Fruit fly (Drosophila melanogaster) whole organism, prepupa: ENCODE data around the gene Cyp4ac3.

Source experiments
- Blimp-1 ChIP-seq: fragments of 200-800 bp; sonication (Bioruptor generic); optimal IDR thresholded peaks from 3 replicates; lab custom pipeline; 2017; ENCODE audit warnings: missing biosample characterization, missing genetic modification characterization, mild to moderate bottlenecking, moderate library complexity, missing genetic modification reagents
- CG10631 ChIP-seq: fragments of 200-800 bp; sonication (Bioruptor generic); optimal IDR thresholded peaks from 2 replicates; lab custom pipeline; 2016; ENCODE audit warnings: missing biosample characterization, missing genetic modification characterization
- CG10669 ChIP-seq: fragments of 200-800 bp; sonication (Bioruptor generic); optimal IDR thresholded peaks from 3 replicates; lab custom pipeline; 2018; ENCODE audit warnings: missing biosample characterization, mild to moderate bottlenecking, missing genetic modification characterization, moderate library complexity
- CG11762 ChIP-seq: fragments of 200-800 bp; sonication (Bioruptor generic); optimal IDR thresholded peaks from 3 replicates; lab custom pipeline; 2016; ENCODE audit warnings: missing biosample characterization, missing genetic modification characterization; ENCODE audit not compliant: insufficient read depth
- CG11902 ChIP-seq: fragments of 200-800 bp; sonication (Bioruptor generic); optimal IDR thresholded peaks from 3 replicates; lab custom pipeline; 2016; ENCODE audit warnings: missing biosample characterization, missing genetic modification characterization
- CG1621 ChIP-seq: fragments of 200-800 bp; sonication (Bioruptor generic); optimal IDR thresholded peaks from 3 replicates; lab custom pipeline; 2018; ENCODE audit warnings: missing biosample characterization, mild to moderate bottlenecking, missing genetic modification characterization
- CG16779 ChIP-seq: fragments of 200-800 bp; sonication (Bioruptor generic); optimal IDR thresholded peaks from 3 replicates; lab custom pipeline; 2017; ENCODE audit warnings: missing biosample characterization, mild to moderate bottlenecking, missing genetic modification characterization
- CG3032 ChIP-seq: fragments of 200-800 bp; optimal IDR thresholded peaks from 2 replicates; lab custom pipeline; 2019; ENCODE audit warnings: missing biosample characterization, mild to moderate bottlenecking, missing genetic modification characterization, moderate library complexity
- CG31627 ChIP-seq: fragments of 200-800 bp; sonication (Bioruptor generic); optimal IDR thresholded peaks from 3 replicates; lab custom pipeline; 2016; ENCODE audit warnings: missing biosample characterization, missing genetic modification characterization
- CG34406 ChIP-seq: fragments of 200-800 bp; sonication (Bioruptor generic); optimal IDR thresholded peaks from 3 replicates; lab custom pipeline; 2016; ENCODE audit warnings: missing biosample characterization, missing genetic modification characterization
- CG3919 ChIP-seq: fragments of 200-800 bp; sonication (Bioruptor generic); optimal IDR thresholded peaks from 3 replicates; lab custom pipeline; 2016; ENCODE audit warnings: missing biosample characterization, missing genetic modification characterization
- CG4318 ChIP-seq: fragments of 200-800 bp; sonication (Bioruptor generic); optimal IDR thresholded peaks from 3 replicates; lab custom pipeline; 2017; ENCODE audit warnings: missing biosample characterization, mild to moderate bottlenecking, missing genetic modification characterization
- CG6163 ChIP-seq: fragments of 200-800 bp; sonication (Bioruptor generic); IDR thresholded peaks from 3 replicates; pipeline ENCODE4 v1.3.6; 2022; ENCODE audit warnings: missing biosample characterization, missing genetic modification characterization
- CG6808 ChIP-seq: fragments of 200-800 bp; sonication (Bioruptor generic); optimal IDR thresholded peaks from 3 replicates; lab custom pipeline; 2017; ENCODE audit warnings: missing biosample characterization, missing genetic modification characterization, mild to moderate bottlenecking, moderate library complexity, missing genetic modification reagents
- CG6854 ChIP-seq: fragments of 200-800 bp; sonication (Bioruptor generic); optimal IDR thresholded peaks from 2 replicates; lab custom pipeline; 2017; ENCODE audit warnings: missing biosample characterization, mild to moderate bottlenecking, missing genetic modification characterization
- CG9139 ChIP-seq: fragments of 200-800 bp; sonication (Bioruptor generic); optimal IDR thresholded peaks from 3 replicates; lab custom pipeline; 2017; ENCODE audit warnings: missing biosample characterization, mild to moderate bottlenecking, missing genetic modification characterization
- Eip75B ChIP-seq: fragments of 200-800 bp; sonication (Bioruptor generic); optimal IDR thresholded peaks from 3 replicates; lab custom pipeline; 2016; ENCODE audit warnings: missing biosample characterization, missing genetic modification characterization
- Ets96B ChIP-seq: fragments of 200-800 bp; optimal IDR thresholded peaks from 2 replicates; lab custom pipeline; 2019; ENCODE audit warnings: missing biosample characterization, mild to moderate bottlenecking, missing genetic modification characterization, moderate library complexity
- Hr4 ChIP-seq: fragments of 200-800 bp; sonication (Bioruptor generic); optimal IDR thresholded peaks from 3 replicates; lab custom pipeline; 2016; ENCODE audit warnings: missing biosample characterization, missing genetic modification characterization
- Lpt ChIP-seq: fragments of 200-800 bp; sonication (Bioruptor generic); optimal IDR thresholded peaks from 3 replicates; lab custom pipeline; 2016; ENCODE audit warnings: missing biosample characterization, missing genetic modification characterization
- Met ChIP-seq: fragments of 200-800 bp; sonication (Bioruptor generic); optimal IDR thresholded peaks from 3 replicates; lab custom pipeline; 2016; ENCODE audit warnings: missing biosample characterization, missing genetic modification characterization
- OdsH ChIP-seq: fragments of 200-800 bp; sonication (Bioruptor generic); optimal IDR thresholded peaks from 3 replicates; lab custom pipeline; 2016; ENCODE audit warnings: missing biosample characterization, missing genetic modification characterization
- Smox ChIP-seq: fragments of 200-800 bp; sonication (Bioruptor generic); optimal IDR thresholded peaks from 3 replicates; lab custom pipeline; 2016; ENCODE audit warnings: missing biosample characterization, missing genetic modification characterization
- Sox102F ChIP-seq: fragments of 200-800 bp; sonication (Bioruptor generic); optimal IDR thresholded peaks from 2 replicates; lab custom pipeline; 2016; ENCODE audit warnings: missing biosample characterization, mild to moderate bottlenecking, missing genetic modification characterization
- Sox14 ChIP-seq: fragments of 200-800 bp; sonication (Bioruptor generic); optimal IDR thresholded peaks from 3 replicates; lab custom pipeline; 2016; ENCODE audit warnings: missing biosample characterization, missing genetic modification characterization
- Sox15 ChIP-seq: fragments of 200-800 bp; sonication (Bioruptor generic); optimal IDR thresholded peaks from 3 replicates; lab custom pipeline; 2016; ENCODE audit warnings: missing biosample characterization, missing genetic modification characterization
- acj6 ChIP-seq: fragments of 200-800 bp; sonication (Bioruptor generic); optimal IDR thresholded peaks from 3 replicates; lab custom pipeline; 2016; ENCODE audit warnings: missing biosample characterization, missing genetic modification characterization
- cyc ChIP-seq: fragments of 200-800 bp; sonication (Bioruptor generic); optimal IDR thresholded peaks from 3 replicates; lab custom pipeline; 2016; ENCODE audit warnings: missing biosample characterization, missing genetic modification characterization
- dac ChIP-seq: fragments of 200-800 bp; sonication (Bioruptor generic); optimal IDR thresholded peaks from 2 replicates; lab custom pipeline; 2017; ENCODE audit warnings: missing biosample characterization, mild to moderate bottlenecking, missing genetic modification characterization
- dsx ChIP-seq: fragments of 200-800 bp; optimal IDR thresholded peaks from 3 replicates; lab custom pipeline; 2019; ENCODE audit warnings: missing biosample characterization, mild to moderate bottlenecking, missing genetic modification characterization, moderate library complexity; ENCODE audit not compliant: poor library complexity, severe bottlenecking
- esn ChIP-seq: fragments of 200-800 bp; sonication (Bioruptor generic); optimal IDR thresholded peaks from 2 replicates; lab custom pipeline; 2016; ENCODE audit warnings: missing biosample characterization, mild to moderate bottlenecking, missing genetic modification characterization, moderate library complexity
- fd59A ChIP-seq: fragments of 200-800 bp; sonication (Bioruptor generic); optimal IDR thresholded peaks from 2 replicates; lab custom pipeline; 2017; ENCODE audit warnings: missing biosample characterization, mild to moderate bottlenecking, missing genetic modification characterization, missing genetic modification reagents
- fd85E ChIP-seq: fragments of 200-800 bp; sonication (Bioruptor generic); optimal IDR thresholded peaks from 3 replicates; lab custom pipeline; 2016; ENCODE audit warnings: missing biosample characterization, missing genetic modification characterization
- net ChIP-seq: fragments of 200-800 bp; sonication (Bioruptor generic); optimal IDR thresholded peaks from 3 replicates; lab custom pipeline; 2016; ENCODE audit warnings: missing biosample characterization, missing genetic modification characterization
- pdm3 ChIP-seq: fragments of 200-800 bp; sonication (Bioruptor generic); optimal IDR thresholded peaks from 3 replicates; lab custom pipeline; 2016; ENCODE audit warnings: missing biosample characterization, missing genetic modification characterization
- salr ChIP-seq, 2 experiments: fragments of 200-800 bp; sonication (Bioruptor generic); optimal IDR thresholded peaks; 3 replicates each; lab custom pipeline; 2016 to 2018; ENCODE audit warnings: missing biosample characterization in 2 of 2, missing genetic modification characterization in 2 of 2, mild to moderate bottlenecking in 1 of 2
- spab ChIP-seq: fragments of 200-800 bp; sonication (Bioruptor generic); optimal IDR thresholded peaks from 2 replicates; lab custom pipeline; 2017; ENCODE audit warnings: missing biosample characterization, mild to moderate bottlenecking, missing genetic modification characterization, missing genetic modification reagents
- svp ChIP-seq: fragments of 200-800 bp; sonication (Bioruptor generic); peaks from one replicate; lab custom pipeline; 2016; ENCODE audit warnings: missing biosample characterization, missing genetic modification characterization
- vri ChIP-seq: fragments of 200-800 bp; sonication (Bioruptor generic); optimal IDR thresholded peaks from 3 replicates; lab custom pipeline; 2016; ENCODE audit warnings: missing biosample characterization, mild to moderate bottlenecking, missing genetic modification characterization

The Cyp4ac3 gene

DNA sequence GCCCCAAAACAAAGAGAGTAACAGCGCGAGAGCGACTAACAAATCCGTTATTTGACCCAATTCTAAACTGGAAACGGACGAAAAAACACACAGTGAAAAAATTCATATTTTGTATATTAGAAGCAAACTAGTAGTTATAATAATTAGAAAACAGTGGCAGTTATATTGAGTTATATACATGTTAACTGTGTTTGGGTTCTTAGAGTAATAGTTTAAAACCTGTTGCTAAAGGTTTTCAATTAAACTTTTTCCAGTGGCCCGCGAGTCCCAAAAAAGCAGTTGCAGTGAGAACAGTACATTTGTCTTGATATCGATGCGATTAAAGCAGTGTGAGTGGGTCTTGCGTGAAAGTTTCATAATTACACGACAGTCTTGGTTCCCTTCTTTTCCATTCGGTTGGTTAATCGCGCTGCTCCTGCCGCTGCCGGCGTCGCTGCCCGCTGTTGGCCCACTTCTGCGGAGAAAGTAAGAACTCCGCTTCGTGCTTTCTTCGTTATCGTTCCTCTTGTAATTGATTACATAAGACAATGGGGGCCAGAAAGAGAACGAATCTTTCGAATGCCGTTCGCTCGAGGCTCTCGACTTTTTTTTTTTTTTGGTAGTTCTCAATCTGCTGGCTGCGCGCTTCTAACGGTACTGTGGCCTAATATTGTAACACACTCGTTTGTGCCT, 29.1 kb downstream of the Cyp4ac3 start (continued):
- TF ChIP-seq CG1621 (no peak), Ets96B (no peak), fd85E (GFP tag; lab: Kevin White, UChicago) (peak; percentile 25), CG3919 (GFP tag; lab: Kevin White, UChicago) (peak; percentile 76), CG11902 (GFP tag; lab: Kevin White, UChicago) (peak; percentile 81), dac (GFP tag; lab: Kevin White, UChicago) (peak; percentile 36), esn (GFP tag; lab: Kevin White, UChicago) (peak; percentile 96), Met (peak; percentile 95), Lpt (GFP tag; lab: Kevin White, UChicago) (no peak), CG9139 (GFP tag; lab: Kevin White, UChicago) (no peak), acj6 (GFP tag; lab: Kevin White, UChicago) (peak; percentile 80), Blimp-1 (GFP tag; lab: Kevin White, UChicago) (peak; percentile 93), pdm3 (GFP tag; lab: Kevin White, UChicago) (peak; percentile 85), CG6808 (no peak), Sox14 (GFP tag; lab: Kevin White, UChicago) (peak; percentile 85), Sox102F (peak; percentile 93), CG31627 (GFP tag; lab: Kevin White, UChicago) (peak; percentile 94), cyc (GFP tag; lab: Kevin White, UChicago) (peak; percentile 94), CG16779 (tag; lab: Kevin White, UChicago) (no peak), fd59A (GFP tag; lab: Kevin White, UChicago) (no peak), dsx (GFP tag; lab: Kevin White, UChicago) (no peak), CG6854 (GFP tag; lab: Kevin White, UChicago) (peak; percentile 91), CG3032 (no peak), CG11762 (GFP tag; lab: Kevin White, UChicago) (peak; percentile 53), Smox (peak; percentile 92), CG10631 (GFP tag; lab: Kevin White, UChicago) (no peak), Eip75B (GFP tag; lab: Kevin White, UChicago) (peak; percentile 85), OdsH (GFP tag; lab: Kevin White, UChicago) (peak; percentile 78)
- TF ChIP-seq, all 60 proteins: peak for 41

DNA sequence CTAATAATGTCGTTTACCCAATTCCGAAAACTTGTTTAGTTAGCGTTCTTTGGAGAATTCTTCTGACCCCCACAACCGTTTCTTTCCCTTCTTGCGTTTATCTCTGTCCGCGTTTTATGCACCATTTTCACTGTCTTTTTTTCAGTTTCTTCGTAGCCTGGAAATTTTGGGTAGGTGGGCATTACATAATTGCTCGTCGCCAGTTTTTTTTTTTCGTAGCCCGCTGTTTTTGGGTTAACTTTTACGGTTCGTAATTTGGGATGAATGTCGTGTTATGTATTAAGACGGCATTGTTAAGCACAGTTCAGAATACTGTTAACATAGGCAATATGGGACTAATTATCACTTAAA, 29.6 kb downstream of the Cyp4ac3 start:
- no peak for TF ChIP-seq CG11762 (GFP tag; lab: Kevin White, UChicago)
- no peak for TF ChIP-seq salr (GFP tag; optimal IDR thresholded peaks at IDR 0.05; lab: Kevin White, UChicago)
- TF ChIP-seq vri (GFP tag; lab: Kevin White, UChicago) = no peak
- no peak for TF ChIP-seq CG10631 (GFP tag; lab: Kevin White, UChicago)
- TF ChIP-seq fd59A (GFP tag; lab: Kevin White, UChicago) = no peak
- TF ChIP-seq net (GFP tag; lab: Kevin White, UChicago) = no peak
- no peak for TF ChIP-seq Hr4 (GFP tag; lab: Kevin White, UChicago)
- TF ChIP-seq CG34406 (GFP tag; lab: Kevin White, UChicago) = no peak
- TF ChIP-seq acj6 (GFP tag; lab: Kevin White, UChicago) = no peak
- no peak for TF ChIP-seq CG4318 (GFP tag; lab: Kevin White, UChicago)
- no peak for TF ChIP-seq spab
- TF ChIP-seq CG10669 (GFP tag; lab: Kevin White, UChicago) = no peak
- TF ChIP-seq svp (GFP tag; lab: Kevin White, UChicago) = no peak
- TF ChIP-seq CG6163 (GFP tag; lab: Robert Waterston, UW) = no peak
- TF ChIP-seq Sox15 (GFP tag; lab: Kevin White, UChicago) = no peak
- TF ChIP-seq cyc (GFP tag; lab: Kevin White, UChicago) = no peak
- no peak for TF ChIP-seq CG11902 (GFP tag; lab: Kevin White, UChicago)
- TF ChIP-seq Lpt (GFP tag; lab: Kevin White, UChicago) = no peak
